Fruit fly (Drosophila melanogaster) whole organism: ENCODE results near the gene CG7367.

ENCODE experiments used
- CG8478 ChIP-seq: fragments of >200 bp; optimal IDR thresholded peaks from 2 replicates; lab custom pipeline; 2018; ENCODE audit warnings: inconsistent platforms
- Dll ChIP-seq: fragments of >200 bp; optimal IDR thresholded peaks from 2 replicates; lab custom pipeline; 2017
- pan ChIP-seq: fragments of >200 bp; optimal IDR thresholded peaks from 2 replicates; lab custom pipeline; 2017
- usp ChIP-seq: fragments of >200 bp; optimal IDR thresholded peaks from 2 replicates; lab custom pipeline; 2017; ENCODE audit warnings: missing biosample characterization, missing genetic modification characterization, mixed read lengths

dm6 chr2L:8030102-8030501 lies 9.5 kb downstream of the CG7367 start:
- TF ChIP-seq usp = no peak
- TF ChIP-seq Dll (lab: Kevin White, UChicago) = no peak
- no peak for TF ChIP-seq pan (lab: Kevin White, UChicago)
- no peak for TF ChIP-seq CG8478
